Worm (Caenorhabditis elegans) whole organism, L1 larva: ENCODE data around the gene pgp-7.

Source experiments
- Y116A8C.19 ChIP-seq: sonication (generic microtip); optimal IDR thresholded peaks from 2 replicates; lab custom pipeline; 2016; ENCODE audit warnings: missing compliant biosample characterization, missing genetic modification characterization, borderline replicate concordance
- alr-1 ChIP-seq: fragments of 200-800 bp; sonication (Bioruptor generic); optimal IDR thresholded peaks from 2 replicates; lab custom pipeline; 2018; ENCODE audit warnings: borderline replicate concordance, mild to moderate bottlenecking, missing genetic modification characterization, missing compliant biosample characterization
- aly-2 ChIP-seq: fragments of 150-350 bp; optimal IDR thresholded peaks from 2 replicates; lab custom pipeline; 2014; ENCODE audit warnings: missing biosample characterization, missing genetic modification characterization
- ama-1 ChIP-seq: fragments of 150-350 bp; optimal IDR thresholded peaks from 2 replicates; lab custom pipeline; 2014
- blmp-1 ChIP-seq: fragments of 150-350 bp; optimal IDR thresholded peaks from 2 replicates; lab custom pipeline; 2014; ENCODE audit warnings: missing biosample characterization, missing genetic modification characterization
- ceh-63 ChIP-seq: fragments of 200-800 bp; sonication (Bioruptor generic); optimal IDR thresholded peaks from 2 replicates; lab custom pipeline; 2018; ENCODE audit warnings: mild to moderate bottlenecking, missing genetic modification characterization, missing compliant biosample characterization
- dsc-1 ChIP-seq: sonication (generic microtip); optimal IDR thresholded peaks from 2 replicates; lab custom pipeline; 2016; ENCODE audit warnings: mild to moderate bottlenecking, missing genetic modification characterization, missing compliant biosample characterization
- egl-13 ChIP-seq: sonication (generic microtip); optimal IDR thresholded peaks from 2 replicates; lab custom pipeline; 2016; ENCODE audit warnings: missing genotype, missing genetic modification reagents, missing genetic modification characterization, missing compliant biosample characterization
- elt-3 ChIP-seq, 6 experiments: fragments of 150-350 bp in 1 of 6; sonication (generic microtip); optimal IDR thresholded peaks; 2 replicates each; lab custom pipeline; 2017 to 2018; ENCODE audit warnings: missing biosample characterization in 6 of 6, missing genetic modification characterization in 6 of 6, inconsistent platforms in 1 of 6
- ets-5 ChIP-seq: fragments of 200-800 bp; sonication (Bioruptor generic); IDR thresholded peaks from 2 replicates; pipeline ENCODE4 v1.3.6; 2022; ENCODE audit warnings: missing genetic modification characterization, missing compliant biosample characterization
- grh-1 ChIP-seq: fragments of 200-800 bp; sonication (Bioruptor generic); IDR thresholded peaks from 2 replicates; pipeline ENCODE4 v1.3.6; 2022; ENCODE audit warnings: missing genetic modification reagents, missing genetic modification characterization, missing compliant biosample characterization
- irx-1 ChIP-seq: sonication (generic microtip); optimal IDR thresholded peaks from 2 replicates; lab custom pipeline; 2016; ENCODE audit warnings: missing genetic modification characterization, missing compliant biosample characterization
- lin-14 ChIP-seq: fragments of 200-800 bp; sonication (Bioruptor generic); optimal IDR thresholded peaks from 2 replicates; lab custom pipeline; 2018; ENCODE audit warnings: mild to moderate bottlenecking, missing genetic modification characterization, moderate library complexity, missing compliant biosample characterization
- lin-15B ChIP-seq: fragments of 150-350 bp; sonication (generic microtip); optimal IDR thresholded peaks from 3 replicates; lab custom pipeline; 2014; ENCODE audit warnings: missing biosample characterization, missing genetic modification characterization
- lin-35 ChIP-seq, 2 experiments: fragments of 150-350 bp; optimal IDR thresholded peaks; 2 replicates each; lab custom pipeline; 2014; ENCODE audit warnings: missing biosample characterization in 2 of 2, missing genetic modification characterization in 2 of 2, missing genetic modification reagents in 2 of 2
- lin-39 ChIP-seq: fragments of 150-350 bp; optimal IDR thresholded peaks from 2 replicates; lab custom pipeline; 2014; ENCODE audit warnings: missing biosample characterization, missing genetic modification reagents, missing genetic modification characterization
- lir-3 ChIP-seq: sonication (generic microtip); optimal IDR thresholded peaks from 2 replicates; lab custom pipeline; 2016; ENCODE audit warnings: mild to moderate bottlenecking, missing genetic modification characterization, moderate library complexity, missing compliant biosample characterization; ENCODE audit not compliant: poor library complexity
- lsy-2 ChIP-seq, 2 experiments: fragments of 150-350 bp; optimal IDR thresholded peaks; 2 replicates each; lab custom pipeline; 2014; ENCODE audit warnings: missing biosample characterization in 2 of 2, missing genetic modification characterization in 2 of 2
- mab-9 ChIP-seq: fragments of 200-800 bp; sonication (Bioruptor generic); IDR thresholded peaks from 2 replicates; pipeline ENCODE4 v1.3.6; 2022; ENCODE audit warnings: missing genetic modification reagents, missing genetic modification characterization, missing compliant biosample characterization
- nhr-19 ChIP-seq: fragments of 200-800 bp; sonication (Bioruptor generic); conservative IDR thresholded peaks from 2 replicates; pipeline ENCODE4 v1.3.6; 2022; ENCODE audit warnings: missing genetic modification characterization, missing compliant biosample characterization
- nhr-20 ChIP-seq: sonication (generic microtip); optimal IDR thresholded peaks from 2 replicates; lab custom pipeline; 2016; ENCODE audit warnings: mild to moderate bottlenecking, missing genetic modification characterization, missing compliant biosample characterization
- nhr-237 ChIP-seq: fragments of 150-350 bp; optimal IDR thresholded peaks from 2 replicates; lab custom pipeline; 2014; ENCODE audit warnings: missing biosample characterization, missing genetic modification characterization
- nhr-28 ChIP-seq: fragments of 150-350 bp; optimal IDR thresholded peaks from 2 replicates; lab custom pipeline; 2014; ENCODE audit warnings: missing biosample characterization, missing genetic modification characterization
- nhr-71 ChIP-seq: sonication (generic microtip); optimal IDR thresholded peaks from 2 replicates; lab custom pipeline; 2016; ENCODE audit warnings: mild to moderate bottlenecking, missing genetic modification characterization, moderate library complexity, missing compliant biosample characterization
- nhr-76 ChIP-seq: sonication (generic microtip); optimal IDR thresholded peaks from 2 replicates; lab custom pipeline; 2017; ENCODE audit warnings: missing biosample characterization, missing genetic modification characterization
- nhr-84 ChIP-seq: sonication (generic microtip); optimal IDR thresholded peaks from 2 replicates; lab custom pipeline; 2017; ENCODE audit warnings: missing biosample characterization, missing genetic modification characterization
- rnt-1 ChIP-seq: sonication (generic microtip); optimal IDR thresholded peaks from 2 replicates; lab custom pipeline; 2016; ENCODE audit warnings: mild to moderate bottlenecking, missing genetic modification characterization, moderate library complexity, missing compliant biosample characterization
- snpc-4 ChIP-seq: fragments of 150-350 bp; optimal IDR thresholded peaks from 2 replicates; lab custom pipeline; 2014; ENCODE audit warnings: missing biosample characterization, missing genetic modification characterization
- snu-23 ChIP-seq: sonication (generic microtip); optimal IDR thresholded peaks from 2 replicates; lab custom pipeline; 2016; ENCODE audit warnings: missing genetic modification characterization, missing compliant biosample characterization
- tbx-2 ChIP-seq: sonication (generic microtip); optimal IDR thresholded peaks from 2 replicates; lab custom pipeline; 2016; ENCODE audit warnings: missing genetic modification characterization, missing compliant biosample characterization
- unc-130 ChIP-seq: fragments of 150-350 bp; optimal IDR thresholded peaks from 2 replicates; lab custom pipeline; 2017; ENCODE audit warnings: missing biosample characterization, missing genetic modification characterization, inconsistent platforms
- vab-15 ChIP-seq: sonication (generic microtip); optimal IDR thresholded peaks from 2 replicates; lab custom pipeline; 2017; ENCODE audit warnings: missing genotype, mild to moderate bottlenecking, missing genetic modification characterization, missing compliant biosample characterization
- xbp-1 ChIP-seq: sonication (generic microtip); optimal IDR thresholded peaks from 2 replicates; lab custom pipeline; 2016; ENCODE audit warnings: missing genetic modification characterization, missing compliant biosample characterization
- zag-1 ChIP-seq: fragments of 150-350 bp; optimal IDR thresholded peaks from 2 replicates; lab custom pipeline; 2014; ENCODE audit warnings: missing biosample characterization, missing genetic modification characterization
- ztf-11 ChIP-seq, 2 experiments: sonication (generic microtip); optimal IDR thresholded peaks; 2 replicates each; lab custom pipeline; 2016 to 2017; ENCODE audit warnings: missing genetic modification characterization in 2 of 2, missing biosample characterization in 1 of 2, missing compliant biosample characterization in 1 of 2
- ztf-4 ChIP-seq: fragments of 150-350 bp; optimal IDR thresholded peaks from 2 replicates; lab custom pipeline; 2014; ENCODE audit warnings: missing biosample characterization, missing genetic modification characterization

pgp-7 gene

DNA sequence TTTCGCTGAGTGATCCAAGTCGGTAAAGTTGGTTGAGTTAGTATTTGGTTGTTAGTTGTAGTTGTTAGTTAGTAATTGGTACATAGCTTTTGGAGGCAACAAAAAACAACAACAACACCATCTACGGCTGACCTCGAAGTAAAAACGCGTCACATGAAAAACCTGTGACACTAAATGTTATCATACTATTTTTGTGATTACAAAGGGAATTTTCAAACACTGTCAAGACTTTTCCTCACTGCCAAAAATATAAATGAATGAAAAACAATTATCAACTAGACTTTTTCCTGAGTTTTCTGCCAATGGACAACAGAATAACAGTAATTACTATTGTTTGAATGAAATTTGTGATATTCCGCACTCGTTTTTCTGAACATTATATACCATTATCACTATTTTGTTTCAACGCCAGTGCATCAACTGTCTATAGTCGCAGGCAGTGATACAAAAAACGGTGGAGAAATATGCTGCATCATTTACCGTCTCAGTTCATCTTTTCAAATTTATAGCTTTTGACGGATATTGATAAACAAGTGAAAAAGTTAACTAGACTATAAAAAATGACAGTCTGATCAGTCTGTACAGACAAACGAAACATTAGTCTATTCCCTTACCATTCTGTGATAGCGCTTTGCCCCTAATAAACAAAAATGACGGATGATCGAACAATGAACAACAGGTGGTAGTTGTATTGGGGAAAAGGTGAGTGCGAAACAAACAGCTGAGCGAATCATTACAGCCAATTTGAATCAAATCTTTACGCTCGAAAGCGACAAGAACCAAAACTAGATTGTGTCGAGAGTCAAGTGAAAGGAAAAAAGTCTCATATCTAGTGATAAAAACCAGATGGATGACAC, 44.6 kb upstream of the pgp-7 start (continued):
- TF ChIP-seq alr-1 (tag; lab: Kevin White, UChicago) (no peak), nhr-71 (peak; percentile 8), nhr-20 (tag; lab: Kevin White, UChicago) (peak; percentile 53), elt-3 (tag; optimal IDR thresholded peaks at IDR 0.05; lab: Kevin White, UChicago) (peak in 1 of 6 experiments; percentile 11), lir-3 (tag; lab: Kevin White, UChicago) (no peak)

DNA sequence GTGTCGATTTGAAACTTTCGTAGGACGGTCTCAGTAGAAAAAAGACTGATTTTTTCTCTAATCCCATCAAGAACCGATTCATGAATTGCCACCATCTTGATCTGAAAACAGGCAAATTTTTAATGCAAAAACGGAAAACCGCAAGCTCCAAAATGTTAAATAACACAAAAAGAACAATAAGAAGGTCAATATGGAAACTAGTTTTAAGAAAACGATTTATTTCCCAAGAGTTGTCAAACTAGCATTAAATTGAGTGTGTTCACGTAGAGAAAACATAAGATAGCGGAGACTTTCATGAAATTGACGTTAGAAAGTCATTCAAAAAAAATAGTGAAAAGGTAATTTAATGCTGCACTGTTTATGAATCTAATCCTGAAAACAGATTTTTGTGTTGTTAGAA, 43.9 kb upstream of the pgp-7 start, which contains the start of gene F47B10.9:
TSS of gene F47B10.9 (minus strand) at position 101 of the 400 bp plus-strand sequence.
- TF ChIP-seq mab-9 (GFP tag; lab: Robert Waterston, UW) = no peak
- no peak for TF ChIP-seq grh-1
- no peak for TF ChIP-seq lin-35 (GFP tag; optimal IDR thresholded peaks at IDR 0.05; lab: Kevin White, UChicago)
- TF ChIP-seq nhr-84 (tag; lab: Kevin White, UChicago) = no peak
- no peak for TF ChIP-seq irx-1 (tag; lab: Kevin White, UChicago)
- TF ChIP-seq ets-5 (GFP tag; lab: Robert Waterston, UW) = no peak
- TF ChIP-seq vab-15 (tag; lab: Kevin White, UChicago) = no peak
- TF ChIP-seq blmp-1 = no peak
- TF ChIP-seq ceh-63 (GFP tag; lab: Kevin White, UChicago) = no peak
- TF ChIP-seq Y116A8C.19 (tag; lab: Kevin White, UChicago) = no peak

ce11 chrX:10910716-10911115, 40.7 kb upstream of the pgp-7 start, which contains the start of gene F47B10.8:
TSS of gene F47B10.8 (minus strand) at chrX:10910816.
- TF ChIP-seq rnt-1 (tag; lab: Kevin White, UChicago) = peak; percentile 34
- TF ChIP-seq egl-13 (tag; lab: Kevin White, UChicago) = no peak
- TF ChIP-seq lir-3 (tag; lab: Kevin White, UChicago) = no peak

DNA sequence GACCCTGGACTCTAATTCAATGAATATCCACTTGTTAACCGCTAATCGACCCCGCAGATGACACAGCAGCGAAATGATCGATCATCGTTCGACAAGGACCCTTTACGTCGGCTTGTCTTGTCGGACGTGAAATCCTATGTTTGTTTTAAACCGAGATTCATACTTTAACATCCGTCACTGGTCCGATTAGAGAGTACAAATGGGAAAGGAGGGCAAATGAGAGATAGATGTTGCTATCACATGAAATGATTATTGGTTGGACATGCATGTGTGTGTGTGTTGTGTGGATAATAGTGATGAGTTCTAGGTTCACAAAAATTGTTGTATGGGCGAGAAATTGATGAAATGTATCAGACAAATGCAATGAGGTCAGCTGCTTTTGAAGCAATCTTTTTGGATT, 39.6 kb upstream of the pgp-7 start:
- TF ChIP-seq lin-39 (tag; lab: Kevin White, UChicago) (peak; percentile 36), snpc-4 (no peak), xbp-1 (tag; lab: Kevin White, UChicago) (no peak), nhr-76 (tag; lab: Kevin White, UChicago) (no peak), unc-130 (tag; lab: Kevin White, UChicago) (no peak), zag-1 (tag; lab: Kevin White, UChicago) (no peak), irx-1 (tag; lab: Kevin White, UChicago) (no peak), dsc-1 (tag; lab: Kevin White, UChicago) (no peak), nhr-71 (peak; percentile 60), snu-23 (GFP tag; lab: Kevin White, UChicago) (peak; percentile 12), nhr-28 (tag; lab: Kevin White, UChicago) (no peak), lsy-2 (tag; optimal IDR thresholded peaks at IDR 0.05; lab: Kevin White, UChicago) (peak in 1 of 2 experiments; percentile 33), aly-2 (tag; lab: Kevin White, UChicago) (no peak), lin-14 (GFP tag; lab: Kevin White, UChicago) (peak; percentile 69), ztf-11 (tag; optimal IDR thresholded peaks at IDR 0.05; lab: Kevin White, UChicago) (no peak), ztf-4 (tag; lab: Kevin White, UChicago) (no peak), ama-1 (lab: Kevin White, UChicago) (no peak), lin-15B (tag; lab: Kevin White, UChicago) (no peak), nhr-19 (peak; percentile 34; the same call in 1 of the 2 replicates), rnt-1 (tag; lab: Kevin White, UChicago) (peak; percentile 70), nhr-237 (tag; lab: Kevin White, UChicago) (no peak), tbx-2 (tag; lab: Kevin White, UChicago) (no peak)
- TF ChIP-seq, all 84 proteins: peak for 7
